Worm (Caenorhabditis elegans) whole organism, dauer: ENCODE measurements around the gene mpst-7.
"Not testable (repeated sequence)": the region's sequence is repeated elsewhere in the genome, so short reads cannot be mapped to it uniquely, and the experiment has no call there.

ENCODE experiments used
- unc-62 ChIP-seq: sonication (generic microtip); optimal IDR thresholded peaks from 2 replicates; lab custom pipeline; 2017; ENCODE audit warnings: missing biosample characterization, missing genetic modification reagents, missing genetic modification characterization

Gene mpst-7

DNA sequence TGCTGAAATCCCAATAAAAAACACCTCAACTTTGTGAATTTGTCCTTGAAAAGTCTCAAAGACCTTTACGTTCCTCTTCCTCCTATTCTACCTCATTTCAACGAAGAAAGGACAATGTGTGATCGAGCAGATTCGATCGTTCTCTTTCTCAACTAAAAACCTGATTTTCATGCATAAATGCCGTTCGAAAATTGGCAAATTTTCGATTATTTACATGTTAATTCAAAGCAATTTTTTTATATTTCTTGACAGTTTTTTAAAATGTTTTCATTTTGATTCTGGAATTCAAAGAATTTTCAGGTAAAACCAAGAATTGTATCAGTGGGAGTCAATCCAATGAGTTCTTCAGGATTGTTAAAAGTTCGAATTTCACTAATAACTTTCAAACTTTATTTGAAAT, 7.6 kb upstream of the mpst-7 start, which contains the start of gene lin-46:
Gene lin-46 (plus strand): TSS at position 301 of the 400 bp plus-strand sequence.
- no peak for TF ChIP-seq unc-62 (GFP tag; lab: Kevin White, UChicago)

DNA sequence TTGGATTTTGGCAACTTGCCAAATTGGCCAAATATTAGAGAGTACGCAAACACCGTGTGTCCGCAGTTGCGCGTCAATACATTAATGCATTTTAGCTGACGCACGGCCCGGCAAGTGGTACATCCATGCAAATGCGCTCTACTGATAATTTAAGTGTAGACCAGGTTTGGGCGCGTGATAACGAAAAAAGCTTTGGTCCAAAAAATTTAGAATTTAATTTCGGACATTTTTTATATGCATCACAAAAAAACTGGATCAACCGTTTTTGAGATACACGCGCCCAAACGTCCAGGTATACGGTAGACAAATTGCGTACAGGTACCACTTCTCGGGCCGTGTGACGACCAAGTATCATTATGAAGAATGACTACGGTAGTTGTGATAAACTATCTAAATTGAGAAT, 7.0 kb upstream of the mpst-7 start, which contains the start of gene R186.8:
Gene R186.8 (minus strand): TSS at position 58 of the 403 bp plus-strand sequence.
- not testable (repeated sequence) for TF ChIP-seq unc-62 (GFP tag; lab: Kevin White, UChicago)

DNA sequence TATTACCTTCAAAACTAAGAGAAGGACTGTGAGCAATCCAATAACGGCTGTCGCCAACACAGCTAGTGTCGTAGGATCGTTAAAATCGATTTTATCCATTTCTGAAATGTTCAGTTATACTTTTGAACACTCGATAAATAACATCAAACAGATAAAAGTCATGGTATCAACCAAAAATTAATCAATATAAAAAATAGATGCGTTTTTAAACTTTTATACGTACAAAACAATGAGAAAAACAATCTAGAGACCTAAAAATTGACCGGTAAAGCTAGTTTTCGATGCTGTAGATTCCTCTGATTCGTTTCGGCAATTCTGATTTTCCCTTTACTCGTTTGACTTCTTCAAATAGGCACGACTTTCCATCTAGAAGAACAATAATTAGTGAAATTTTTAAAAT, 6.2 kb upstream of the mpst-7 start, which contains the start of gene R186.3:
Gene R186.3 (minus strand): TSS at position 101 of the 400 bp plus-strand sequence.
- TF ChIP-seq unc-62 (GFP tag; lab: Kevin White, UChicago), result no peak

DNA sequence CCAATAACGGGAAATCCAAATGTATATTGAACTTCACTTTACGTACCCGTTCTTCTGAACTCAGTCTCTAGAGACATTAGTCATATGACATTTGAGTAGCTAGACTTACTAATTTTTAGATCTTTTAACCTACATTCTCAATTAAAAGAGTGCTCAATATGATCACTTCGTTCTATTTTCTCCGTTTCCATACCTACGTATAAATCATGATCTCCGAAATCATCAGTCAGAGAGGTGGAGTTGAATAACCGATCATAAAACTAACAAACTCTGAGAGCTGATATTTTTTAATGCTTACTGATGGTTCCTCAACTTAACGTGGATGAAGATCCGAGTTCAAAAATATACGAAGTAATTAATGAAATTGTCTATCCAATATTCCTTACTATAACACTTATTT, 3.1 kb upstream of the mpst-7 start, which contains the start of gene srd-35:
Gene srd-35 (plus strand): TSS at position 301 of the 400 bp plus-strand sequence.
- TF ChIP-seq unc-62 (GFP tag; lab: Kevin White, UChicago), result no peak

DNA sequence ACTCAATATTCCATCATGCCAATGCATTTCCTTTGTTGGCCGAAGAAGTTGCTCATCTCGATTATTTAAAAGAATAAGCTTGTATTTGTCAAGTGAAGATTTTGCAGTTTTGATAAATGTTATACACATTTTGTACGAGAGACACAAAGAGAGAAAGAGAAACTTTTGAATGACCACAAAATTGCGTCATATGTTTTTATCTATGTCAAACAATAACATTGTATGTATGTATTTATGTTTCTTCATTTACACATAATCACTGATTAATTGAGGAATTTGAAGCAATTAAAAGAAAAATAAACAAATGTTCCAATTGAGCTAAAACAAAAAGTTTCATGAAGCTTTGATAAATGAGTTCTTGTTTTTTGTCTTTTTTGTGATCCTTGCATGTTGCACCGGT, 2.3 kb upstream of the mpst-7 start, which contains the start of gene hrg-9:
Gene hrg-9 (minus strand): TSS at position 152 of the 400 bp plus-strand sequence.
- TF ChIP-seq unc-62 (GFP tag; lab: Kevin White, UChicago), result no peak

DNA sequence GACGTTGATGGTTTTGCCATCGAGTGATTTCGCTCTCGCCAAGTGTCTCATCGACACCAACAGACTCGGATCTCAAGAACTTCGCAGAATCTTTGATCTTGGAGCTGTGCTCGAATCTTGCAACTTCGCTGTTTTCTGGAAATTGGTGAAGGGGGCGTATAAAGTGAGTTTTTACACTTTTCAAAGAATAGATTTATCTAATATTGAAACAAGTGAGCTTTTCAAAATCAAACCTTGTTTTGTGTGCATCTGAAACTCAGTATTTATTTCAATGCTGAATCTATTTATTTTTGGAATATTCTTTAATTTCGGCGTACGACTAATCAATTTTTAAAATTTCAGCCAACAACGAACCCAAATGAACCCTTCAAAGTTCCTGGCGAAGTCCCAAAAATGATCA, 6.7 kb downstream of the mpst-7 start:
- TF ChIP-seq unc-62 (GFP tag; lab: Kevin White, UChicago), result no peak

DNA sequence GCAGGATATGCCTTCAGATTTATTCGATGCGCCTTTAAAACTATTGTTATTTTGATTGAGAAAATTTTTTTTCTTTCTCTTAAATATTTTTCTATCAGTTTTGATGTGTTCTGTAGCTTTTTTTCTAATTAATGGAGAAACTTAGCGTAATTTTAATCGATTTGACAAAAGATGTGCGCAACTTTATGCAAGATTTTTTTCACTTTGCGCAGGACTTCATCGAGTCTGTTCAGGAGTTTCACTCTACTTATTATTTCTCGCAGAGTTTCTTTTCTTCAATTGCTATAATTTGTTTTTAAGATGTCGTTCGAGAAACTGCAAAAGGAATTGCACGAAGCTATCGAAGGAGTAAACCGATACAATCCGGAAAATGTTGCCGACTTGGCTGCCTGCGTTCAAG, 7.2 kb downstream of the mpst-7 start, which contains the start of gene eif-3.K:
Gene eif-3.K (plus strand): TSS at position 301 of the 400 bp plus-strand sequence.
- no peak for TF ChIP-seq unc-62 (GFP tag; lab: Kevin White, UChicago)

DNA sequence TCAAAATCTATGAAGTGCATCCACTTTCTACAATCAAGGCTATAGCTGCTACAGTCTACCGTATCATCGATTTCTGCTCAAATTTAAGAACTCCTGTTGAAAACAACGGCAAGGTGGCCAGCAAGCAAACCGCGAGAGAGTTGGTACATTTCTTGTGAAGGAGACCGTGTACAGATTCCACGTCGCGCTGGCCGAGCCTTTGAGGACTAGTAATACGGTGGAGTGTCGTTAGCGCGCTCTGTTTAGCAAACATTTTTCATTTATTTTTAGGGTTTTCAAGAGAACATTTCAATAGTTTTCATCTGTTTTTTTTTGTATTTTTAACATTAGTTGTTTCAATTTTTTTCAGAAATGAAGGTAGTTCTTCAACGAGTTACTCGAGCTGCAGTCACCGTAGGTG, 8.6 kb downstream of the mpst-7 start, which contains the start of gene pqn-68:
Gene pqn-68 (plus strand): TSS at position 350 of the 400 bp plus-strand sequence.
- TF ChIP-seq unc-62 (GFP tag; lab: Kevin White, UChicago), result no peak

DNA sequence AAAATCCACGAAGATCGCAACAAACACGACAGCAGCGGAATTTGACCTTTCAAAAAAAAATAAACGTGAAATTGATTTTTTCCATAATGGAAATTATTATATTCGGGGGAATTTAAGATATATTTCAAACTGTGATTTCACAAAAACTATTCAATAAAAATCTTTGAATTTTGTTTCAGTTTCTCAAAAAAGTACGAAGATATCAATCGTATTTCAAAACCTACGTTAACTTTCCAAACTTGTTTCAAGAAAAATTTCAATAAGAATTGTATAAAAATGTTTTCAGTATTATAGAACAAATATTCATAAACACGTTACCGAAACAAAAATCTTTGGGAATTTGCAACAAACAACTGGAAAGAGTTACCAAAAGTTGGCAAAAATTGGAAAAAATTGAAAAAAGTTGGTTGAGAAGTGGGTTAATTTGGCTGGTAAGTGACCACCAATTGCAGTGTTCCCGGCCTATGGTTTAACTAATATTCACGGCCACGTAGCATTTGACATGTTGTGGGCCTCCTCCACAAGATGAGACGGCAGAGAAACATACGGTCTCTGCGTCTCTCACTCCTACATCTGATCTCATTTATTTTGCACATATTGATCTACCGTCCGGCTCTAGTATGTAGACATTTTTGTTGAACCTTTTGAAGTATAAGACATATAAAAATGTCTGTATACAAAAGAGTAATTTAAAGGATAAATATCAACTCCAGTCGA, 10.0 kb downstream of the mpst-7 start, which contains the start of the genes T16G1.9 and T16G1.18:
Gene T16G1.9 (minus strand): TSS at position 51 of the 717 bp plus-strand sequence.
Gene T16G1.18 (plus strand): TSS at position 493 of the 717 bp plus-strand sequence.
- no peak for TF ChIP-seq unc-62 (GFP tag; lab: Kevin White, UChicago)

DNA sequence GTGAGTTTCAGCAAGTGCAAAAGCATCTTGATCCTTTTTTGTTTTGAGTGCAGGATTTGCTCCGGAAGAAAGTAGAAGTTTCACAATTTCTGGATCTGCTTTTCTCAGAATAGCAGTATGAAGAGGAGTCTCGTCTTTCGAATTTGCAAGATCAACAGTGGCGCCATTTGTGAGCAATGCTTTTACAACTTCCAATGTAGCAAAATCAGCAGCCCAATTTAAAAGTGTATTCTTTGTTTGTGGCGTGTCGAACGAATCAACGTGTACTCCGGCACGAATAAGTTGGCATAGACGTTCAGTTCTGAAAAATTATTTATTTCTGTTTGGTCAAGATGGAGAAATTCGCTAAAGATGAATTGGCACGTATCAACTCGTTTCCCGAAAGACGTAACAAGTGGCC, 11.3 kb downstream of the mpst-7 start, which contains the start of gene T16G1.13:
Gene T16G1.13 (plus strand): TSS at position 301 of the 400 bp plus-strand sequence.
- no peak for TF ChIP-seq unc-62 (GFP tag; lab: Kevin White, UChicago)

DNA sequence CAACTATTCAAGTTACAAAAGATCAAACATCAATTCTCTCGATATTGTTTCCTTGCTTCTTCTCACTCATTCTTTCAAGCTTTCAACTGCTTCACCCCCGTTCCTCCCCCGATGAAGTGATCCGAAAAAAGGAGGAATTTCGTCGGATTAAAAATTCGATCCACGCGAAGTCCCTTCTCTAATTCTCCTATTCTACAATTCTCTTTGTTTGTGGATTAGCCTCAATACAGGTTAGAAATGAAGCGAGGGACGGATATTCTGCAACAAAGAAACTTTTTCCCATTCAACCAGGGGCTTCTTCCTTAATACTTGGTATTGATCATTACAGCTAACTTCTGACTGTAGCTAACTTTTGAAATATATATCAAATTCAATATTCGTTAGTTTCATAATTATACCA, 16.2 kb downstream of the mpst-7 start, which contains the start of gene grl-2:
Gene grl-2 (plus strand): TSS at position 301 of the 400 bp plus-strand sequence.
- no peak for TF ChIP-seq unc-62 (GFP tag; lab: Kevin White, UChicago)

DNA sequence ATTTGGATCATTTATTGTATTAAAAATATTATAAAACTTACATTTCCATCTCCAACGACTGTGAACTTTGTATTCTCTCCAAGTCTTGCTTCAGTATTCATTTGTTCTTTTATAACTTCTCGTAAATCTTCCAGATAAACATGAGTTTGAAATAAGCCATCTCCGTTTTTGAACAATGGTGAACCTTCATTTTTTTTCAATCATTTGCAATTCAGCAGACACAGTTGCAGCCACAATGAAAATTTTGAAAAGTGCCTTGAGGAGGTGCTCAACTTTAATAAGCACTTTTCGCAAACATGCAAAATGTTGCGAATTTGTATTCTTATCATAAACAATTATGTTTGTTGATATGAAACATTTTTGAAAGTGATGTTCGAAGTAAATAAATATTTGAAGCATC, 16.7 kb downstream of the mpst-7 start, which contains the start of gene T16G1.3:
Gene T16G1.3 (minus strand): TSS at position 101 of the 400 bp plus-strand sequence.
- TF ChIP-seq unc-62 (GFP tag; lab: Kevin White, UChicago), result no peak

DNA sequence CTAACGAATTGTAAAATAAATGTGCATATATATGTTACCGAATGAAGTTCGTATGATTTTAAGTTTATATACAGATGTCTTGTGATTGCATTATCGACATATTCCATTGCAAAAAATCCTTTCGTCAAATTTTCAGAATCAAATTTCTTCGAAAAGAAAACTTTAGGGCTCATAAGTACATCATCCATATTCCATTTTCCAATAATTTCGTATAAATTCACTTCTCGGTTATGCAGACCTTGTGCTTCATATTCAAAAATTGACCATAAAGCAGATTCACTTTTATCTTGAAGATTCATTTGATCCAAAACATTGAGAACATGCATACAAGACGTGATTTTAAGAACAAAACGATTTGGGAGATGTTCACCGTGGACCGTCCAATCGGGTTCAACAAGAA, 17.5 kb downstream of the mpst-7 start:
- no peak for TF ChIP-seq unc-62 (GFP tag; lab: Kevin White, UChicago)

DNA sequence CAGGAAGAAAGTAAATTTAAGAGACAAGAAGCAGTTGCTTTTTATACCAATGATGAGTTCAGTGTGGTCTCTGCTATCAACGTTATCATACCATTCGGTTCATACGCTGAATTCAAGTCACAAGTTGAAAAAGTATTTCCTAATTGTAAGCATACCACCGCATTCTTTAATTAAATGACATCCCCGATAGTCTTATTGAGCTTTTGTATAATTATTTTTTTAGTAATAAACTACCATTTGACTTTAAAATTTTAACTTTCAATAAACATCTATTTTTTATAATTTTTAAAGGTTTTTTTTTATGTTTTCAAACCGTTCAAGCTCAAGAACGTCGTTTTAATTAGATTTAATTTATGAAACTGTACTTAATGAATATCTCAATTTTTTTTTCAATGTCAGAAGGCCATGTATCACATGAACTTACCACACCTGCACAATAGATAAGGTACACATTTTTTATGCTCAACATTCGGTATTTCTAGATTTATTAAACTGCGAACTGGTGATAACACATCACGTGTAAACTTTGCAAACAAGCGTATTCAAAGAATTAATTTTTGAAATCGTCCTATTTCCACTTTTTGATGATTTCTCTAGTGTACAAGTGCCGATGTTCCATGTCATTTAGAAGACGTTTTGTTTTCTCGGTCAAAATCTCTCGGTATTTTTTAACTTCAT, 19.0 kb downstream of the mpst-7 start, which contains the start of gene T16G1.4:
Gene T16G1.4 (minus strand): TSS at position 51 of the 678 bp plus-strand sequence.
- no peak for TF ChIP-seq unc-62 (GFP tag; lab: Kevin White, UChicago)

DNA sequence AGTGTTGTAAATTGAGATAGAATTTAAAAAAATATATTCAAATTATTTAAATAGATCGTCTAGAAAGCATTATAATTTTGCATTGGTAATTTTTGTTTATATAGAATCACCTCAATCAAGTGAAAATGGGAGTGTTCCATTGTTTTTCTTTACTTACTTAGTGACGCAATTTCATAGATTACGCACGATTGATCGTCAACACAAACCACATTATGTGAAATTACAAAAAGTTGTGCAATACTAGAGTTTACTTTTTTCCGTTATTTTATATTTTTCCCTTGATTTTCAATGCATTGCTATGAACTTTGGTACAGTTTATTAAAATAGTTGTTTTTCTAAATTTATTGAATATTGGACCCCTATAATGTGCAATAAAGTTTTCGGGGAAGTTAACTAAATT, 21.5 kb downstream of the mpst-7 start, which contains the start of gene T16G1.5:
Gene T16G1.5 (minus strand): TSS at position 119 of the 400 bp plus-strand sequence.
- no peak for TF ChIP-seq unc-62 (GFP tag; lab: Kevin White, UChicago)
